Worm (Caenorhabditis elegans) whole organism, early embryonic: ENCODE results near the gene ulp-4.
A peak's percentile ranks its signal among the peaks of the same experiment; 100 is the strongest.

Experiments
- B0310.2 ChIP-seq: sonication (generic microtip); optimal IDR thresholded peaks from 2 replicates; lab custom pipeline; 2016; ENCODE audit warnings: mild to moderate bottlenecking, missing genetic modification characterization, missing compliant biosample characterization
- F13C5.2 ChIP-seq: sonication (generic microtip); optimal IDR thresholded peaks from 2 replicates; lab custom pipeline; 2017; ENCODE audit warnings: mild to moderate bottlenecking, missing genetic modification characterization, inconsistent platforms, missing compliant biosample characterization
- aly-1 ChIP-seq: sonication (generic microtip); optimal IDR thresholded peaks from 2 replicates; lab custom pipeline; 2016; ENCODE audit warnings: missing genetic modification characterization, missing compliant biosample characterization
- ama-1 ChIP-seq: fragments of 150-350 bp; optimal IDR thresholded peaks from 2 replicates; lab custom pipeline; 2014
- ceh-13 ChIP-seq: fragments of 200-800 bp; sonication (Bioruptor generic); optimal IDR thresholded peaks from 2 replicates; lab custom pipeline; 2018; ENCODE audit warnings: mild to moderate bottlenecking, missing genetic modification characterization, missing compliant biosample characterization
- ceh-36 ChIP-seq: sonication (generic microtip); optimal IDR thresholded peaks from 2 replicates; lab custom pipeline; 2016; ENCODE audit warnings: missing genetic modification characterization, inconsistent platforms, missing compliant biosample characterization
- ets-7 ChIP-seq: sonication (generic microtip); optimal IDR thresholded peaks from 2 replicates; lab custom pipeline; 2016; ENCODE audit warnings: missing genotype, missing genetic modification characterization, missing compliant biosample characterization
- flt-1 ChIP-seq: fragments of 200-800 bp; sonication (Bioruptor generic); IDR thresholded peaks from 2 replicates; pipeline ENCODE4 v1.3.6; 2022; ENCODE audit warnings: missing genetic modification characterization, missing compliant biosample characterization
- hmbx-1 ChIP-seq: sonication (generic microtip); optimal IDR thresholded peaks from 2 replicates; lab custom pipeline; 2016; ENCODE audit warnings: mild to moderate bottlenecking, missing genetic modification characterization, missing compliant biosample characterization
- hmg-4 ChIP-seq: fragments of 200-800 bp; sonication (Bioruptor generic); optimal IDR thresholded peaks from 2 replicates; lab custom pipeline; 2018; ENCODE audit warnings: mild to moderate bottlenecking, missing genetic modification characterization, missing compliant biosample characterization
- hnd-1 ChIP-seq: sonication (generic microtip); optimal IDR thresholded peaks from 2 replicates; lab custom pipeline; 2016; ENCODE audit warnings: missing genetic modification characterization, missing compliant biosample characterization
- pes-1 ChIP-seq: fragments of 200-800 bp; sonication (Bioruptor generic); IDR thresholded peaks from 2 replicates; pipeline ENCODE4 v1.3.6; 2022; ENCODE audit warnings: missing genetic modification reagents, missing genetic modification characterization, missing compliant biosample characterization
- scrt-1 ChIP-seq: fragments of 200-800 bp; sonication (Bioruptor generic); IDR thresholded peaks from 2 replicates; pipeline ENCODE4 v1.3.6; 2022; ENCODE audit warnings: missing genetic modification characterization, missing compliant biosample characterization
- sea-1 ChIP-seq: fragments of 200-800 bp; sonication (Bioruptor generic); conservative IDR thresholded peaks from 2 replicates; pipeline ENCODE4 v1.3.6; 2022; ENCODE audit warnings: missing genetic modification characterization, missing compliant biosample characterization
- tbx-11 ChIP-seq: fragments of 200-800 bp; sonication (Bioruptor generic); IDR thresholded peaks from 2 replicates; pipeline ENCODE4 v1.3.6; 2022; ENCODE audit warnings: missing genetic modification characterization, missing compliant biosample characterization
- tbx-37 ChIP-seq: fragments of 200-800 bp; sonication (Bioruptor generic); conservative IDR thresholded peaks from 2 replicates; pipeline ENCODE4 v1.3.6; 2022; ENCODE audit warnings: missing genetic modification reagents, missing genetic modification characterization, missing compliant biosample characterization
- tra-4 ChIP-seq: sonication (generic microtip); optimal IDR thresholded peaks from 2 replicates; lab custom pipeline; 2017; ENCODE audit warnings: missing genetic modification characterization, missing compliant biosample characterization

Gene ulp-4

ce11 chrII:8104998-8105397 lies 24.8 kb upstream of the ulp-4 start, which contains the start of gene sfxn-5:
Gene sfxn-5 (minus strand): TSS chrII:8105052.
- TF ChIP-seq pes-1 (no peak), sea-1 (GFP tag; lab: Robert Waterston, UW) (no peak), aly-1 (tag; lab: Kevin White, UChicago) (no peak), ama-1 (lab: Kevin White, UChicago) (no peak), ceh-13 (GFP tag; lab: Kevin White, UChicago) (no peak), B0310.2 (tag; lab: Kevin White, UChicago) (no peak)

ce11 chrII:8106921-8107695 lies 22.7 kb upstream of the ulp-4 start, which contains the start of the genes chst-1 and C41C4.9:
Gene chst-1 (minus strand): TSS chrII:8106971.
Gene C41C4.9 (plus strand): TSS chrII:8107645.
- TF ChIP-seq tra-4 (tag; lab: Kevin White, UChicago): peak; percentile 80
- TF ChIP-seq sea-1 (GFP tag; lab: Robert Waterston, UW): peak; percentile 96
- peak; percentile 92 for TF ChIP-seq F13C5.2 (tag; lab: Kevin White, UChicago)
- TF ChIP-seq aly-1 (tag; lab: Kevin White, UChicago): peak; percentile 94
- peak; percentile 96 for TF ChIP-seq flt-1 (GFP tag; lab: Robert Waterston, UW)
- peak; percentile 92 for TF ChIP-seq ets-7 (tag; lab: Kevin White, UChicago)
- peak; percentile 91 for TF ChIP-seq ceh-13 (GFP tag; lab: Kevin White, UChicago)
- no peak; the same call in 1 of the 2 replicates for TF ChIP-seq pes-1
- peak; percentile 88 for TF ChIP-seq hnd-1 (tag; lab: Kevin White, UChicago)
- TF ChIP-seq ceh-36 (tag; lab: Kevin White, UChicago): peak; percentile 94
- TF ChIP-seq scrt-1 (GFP tag; lab: Robert Waterston, UW): peak; percentile 94
- TF ChIP-seq tbx-37: peak; percentile 90
- peak; percentile 79 for TF ChIP-seq hmbx-1
- TF ChIP-seq B0310.2 (tag; lab: Kevin White, UChicago): peak; percentile 92
- TF ChIP-seq hmg-4 (GFP tag; lab: Kevin White, UChicago): peak; percentile 98
- no peak for TF ChIP-seq ama-1 (lab: Kevin White, UChicago)
- TF ChIP-seq tbx-11 (GFP tag; lab: Robert Waterston, UW): peak; percentile 95

ce11 chrII:8112063-8112462 lies 17.7 kb upstream of the ulp-4 start, which contains the start of gene lron-4:
Gene lron-4 (minus strand): TSS chrII:8112163.
- TF ChIP-seq ceh-36 (tag; lab: Kevin White, UChicago) (no peak), sea-1 (GFP tag; lab: Robert Waterston, UW) (no peak), tbx-37 (no peak), hmg-4 (GFP tag; lab: Kevin White, UChicago) (no peak)

- TF ChIP-seq sea-1 (GFP tag; lab: Robert Waterston, UW) (no peak), hmg-4 (GFP tag; lab: Kevin White, UChicago) (no peak), F13C5.2 (tag; lab: Kevin White, UChicago) (no peak), pes-1 (no peak), ceh-36 (tag; lab: Kevin White, UChicago) (no peak), ets-7 (tag; lab: Kevin White, UChicago) (no peak)
These were observed 13.6 kb upstream of the ulp-4 start, which contains the start of gene unc-105 for ce11 chrII:8116159-8116558. Gene unc-105 (plus strand): TSS chrII:8116459.

- TF ChIP-seq B0310.2 (tag; lab: Kevin White, UChicago) (no peak), sea-1 (GFP tag; lab: Robert Waterston, UW) (no peak)
These were observed 12.3 kb upstream of the ulp-4 start for ce11 chrII:8117426-8117825.

- no peak for TF ChIP-seq ceh-13 (GFP tag; lab: Kevin White, UChicago)
- TF ChIP-seq ceh-36 (tag; lab: Kevin White, UChicago): no peak
- no peak for TF ChIP-seq tbx-11 (GFP tag; lab: Robert Waterston, UW)
- TF ChIP-seq F13C5.2 (tag; lab: Kevin White, UChicago): no peak
- no peak for TF ChIP-seq tbx-37
These were observed 4.9 kb upstream of the ulp-4 start, which contains the start of gene ire-1 for ce11 chrII:8124867-8125266. Gene ire-1 (minus strand): TSS chrII:8124910.

ce11 chrII:8125439-8125838 lies 4.3 kb upstream of the ulp-4 start:
- TF ChIP-seq flt-1 (GFP tag; lab: Robert Waterston, UW): no peak
- TF ChIP-seq aly-1 (tag; lab: Kevin White, UChicago): no peak
- TF ChIP-seq tra-4 (tag; lab: Kevin White, UChicago): no peak
- TF ChIP-seq ceh-13 (GFP tag; lab: Kevin White, UChicago): no peak
- TF ChIP-seq ama-1 (lab: Kevin White, UChicago): no peak
- no peak for TF ChIP-seq F13C5.2 (tag; lab: Kevin White, UChicago)
- TF ChIP-seq ceh-36 (tag; lab: Kevin White, UChicago): no peak
- TF ChIP-seq tbx-11 (GFP tag; lab: Robert Waterston, UW): no peak
- TF ChIP-seq hmg-4 (GFP tag; lab: Kevin White, UChicago): no peak
- no peak for TF ChIP-seq pes-1
- TF ChIP-seq B0310.2 (tag; lab: Kevin White, UChicago): no peak
- TF ChIP-seq tbx-37: no peak
- no peak for TF ChIP-seq sea-1 (GFP tag; lab: Robert Waterston, UW)
- no peak for TF ChIP-seq hmbx-1
- no peak for TF ChIP-seq hnd-1 (tag; lab: Kevin White, UChicago)
- no peak for TF ChIP-seq scrt-1 (GFP tag; lab: Robert Waterston, UW)
- TF ChIP-seq ets-7 (tag; lab: Kevin White, UChicago): no peak
